Fruit fly (Drosophila melanogaster): ENCODE measurements around the gene RhoGAP68F.

RhoGAP68F gene

DNA sequence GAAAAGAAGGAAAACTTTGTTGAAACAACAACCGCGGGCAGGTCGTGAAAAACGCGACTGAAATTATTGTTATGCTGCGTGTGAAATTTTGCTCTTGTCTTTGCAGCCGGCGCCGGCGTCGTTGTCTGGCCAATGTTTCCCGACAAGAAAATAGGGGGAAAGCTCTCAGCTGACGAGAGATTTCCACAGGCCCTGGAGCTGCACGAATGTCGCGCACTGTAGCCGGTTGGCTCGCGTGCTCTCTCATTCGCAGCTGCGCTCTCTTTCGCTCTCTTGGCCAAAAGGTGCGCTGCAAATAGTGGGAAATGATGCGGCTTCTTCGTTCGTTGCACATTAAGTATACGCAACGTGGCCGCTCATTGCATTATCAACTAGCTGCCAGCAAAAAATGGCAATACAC, 25.0 kb downstream of the RhoGAP68F start, which contains the start of gene CG9760 (continued):
- TF ChIP-seq ac (GFP tag; optimal IDR thresholded peaks at IDR 0.05), result no peak
- TF ChIP-seq btn (GFP tag; optimal IDR thresholded peaks at IDR 0.05), result no peak
- TF ChIP-seq pan (optimal IDR thresholded peaks at IDR 0.05), result no peak
- TF ChIP-seq pan (GFP tag; optimal IDR thresholded peaks at IDR 0.05 in 1 of 2, IDR thresholded peaks at IDR 0.05 in 1 of 2), result peak in 1 of 2 experiments; percentile 52
- TF ChIP-seq hbn (GFP tag; IDR thresholded peaks at IDR 0.05; ENCODE audit: partially characterized antibody), result no peak
- TF ChIP-seq Doc3 (GFP tag; IDR thresholded peaks at IDR 0.05; ENCODE audit: partially characterized antibody), result no peak
- TF ChIP-seq ssp (GFP tag; IDR thresholded peaks at IDR 0.05), result 0 out of 2 replicates have a peak, but pooled peaks have one; percentile 11
- no peak for TF ChIP-seq Sin3A (optimal IDR thresholded peaks at IDR 0.05)
- TF ChIP-seq tup (GFP tag; optimal IDR thresholded peaks at IDR 0.05), result no peak
- no peak for TF ChIP-seq lab (GFP tag; optimal IDR thresholded peaks at IDR 0.05)
- TF ChIP-seq nau (GFP tag; optimal IDR thresholded peaks at IDR 0.05), result no peak
- no peak for TF ChIP-seq hkb (optimal IDR thresholded peaks at IDR 0.05)
- TF ChIP-seq hkb (GFP tag; IDR thresholded peaks at IDR 0.05), result peak; percentile 65; the same call in 1 of the 2 replicates
- TF ChIP-seq ewg (GFP tag; optimal IDR thresholded peaks at IDR 0.05), result peak; percentile 56
- TF ChIP-seq ttk (GFP tag; IDR thresholded peaks at IDR 0.05), result 0 out of 2 replicates have a peak, but pooled peaks have one; percentile 34
- no peak for TF ChIP-seq CG9727 (GFP tag; optimal IDR thresholded peaks at IDR 0.05)
- no peak for TF ChIP-seq lov (optimal IDR thresholded peaks at IDR 0.05)
- TF ChIP-seq lov (GFP tag; IDR thresholded peaks at IDR 0.05), result 0 out of 3 replicates have a peak, but pooled peaks have one; percentile 35
- TF ChIP-seq sisA (GFP tag; IDR thresholded peaks at IDR 0.05), result peak; percentile 5; the same call in 1 of the 2 replicates
- peak; percentile 46 for TF ChIP-seq CG1603 (tag; optimal IDR thresholded peaks at IDR 0.05)
- no peak for TF ChIP-seq pzg (GFP tag; optimal IDR thresholded peaks at IDR 0.05)
- peak; percentile 6; the same call in 1 of the 2 replicates for TF ChIP-seq peb (GFP tag; IDR thresholded peaks at IDR 0.05)
- no peak for TF ChIP-seq toy (GFP tag; IDR thresholded peaks at IDR 0.05)
- peak; percentile 5 for TF ChIP-seq CG17385 (GFP tag; optimal IDR thresholded peaks at IDR 0.05)
- TF ChIP-seq CG5953 (GFP tag; IDR thresholded peaks at IDR 0.05), result peak; percentile 44; the same call in 1 of the 2 replicates
- no peak for TF ChIP-seq Scr (GFP tag; IDR thresholded peaks at IDR 0.05; ENCODE audit: partially characterized antibody)
- no peak for TF ChIP-seq fru (optimal IDR thresholded peaks at IDR 0.05)
- TF ChIP-seq Adf1 (GFP tag; IDR thresholded peaks at IDR 0.05), result peak; percentile 40; the same call in 1 of the 2 replicates
- peak; percentile 36; the same call in 1 of the 3 replicates for TF ChIP-seq row (GFP tag; IDR thresholded peaks at IDR 0.05)
- peak; percentile 2 for TF ChIP-seq pnt (GFP tag; optimal IDR thresholded peaks at IDR 0.05)
- peak; percentile 22; the same call in 1 of the 2 replicates for TF ChIP-seq Xrp1 (GFP tag; IDR thresholded peaks at IDR 0.05)
- peak; percentile 49 for TF ChIP-seq Deaf1 (tag; optimal IDR thresholded peaks at IDR 0.05)
- no peak for TF ChIP-seq ATbp (GFP tag; optimal IDR thresholded peaks at IDR 0.05)
- peak; percentile 34 for TF ChIP-seq CG10366 (GFP tag; IDR thresholded peaks at IDR 0.05)
- TF ChIP-seq GATAe (GFP tag; conservative IDR thresholded peaks at IDR 0.05), result no peak
- TF ChIP-seq Nf-YB (GFP tag; optimal IDR thresholded peaks at IDR 0.05), result no peak
- peak; percentile 12 for TF ChIP-seq Oli (tag; optimal IDR thresholded peaks at IDR 0.05)
- no peak for TF ChIP-seq en (GFP tag; optimal IDR thresholded peaks at IDR 0.05)
- no peak for TF ChIP-seq Atf3 (GFP tag; optimal IDR thresholded peaks at IDR 0.05)
- peak; percentile 55 for TF ChIP-seq CG17328 (GFP tag; IDR thresholded peaks at IDR 0.05)
- no peak for TF ChIP-seq unpg (GFP tag; optimal IDR thresholded peaks at IDR 0.05)
- TF ChIP-seq CG32532 (GFP tag; IDR thresholded peaks at IDR 0.05), result peak; percentile 42; the same call in 1 of the 2 replicates
- no peak for TF ChIP-seq CG10267 (tag; optimal IDR thresholded peaks at IDR 0.05)
- TF ChIP-seq CG15269 (tag; optimal IDR thresholded peaks at IDR 0.05), result no peak
- no peak for TF ChIP-seq CG4424 (GFP tag; optimal IDR thresholded peaks at IDR 0.05)
- TF ChIP-seq Xbp1 (GFP tag; optimal IDR thresholded peaks at IDR 0.05), result peak; percentile 18
- TF ChIP-seq CG8290 (GFP tag; optimal IDR thresholded peaks at IDR 0.05), result no peak
- TF ChIP-seq CG8290 (tag; optimal IDR thresholded peaks at IDR 0.05), result no peak
- TF ChIP-seq CG34224 (GFP tag; IDR thresholded peaks at IDR 0.05; ENCODE audit: partially characterized antibody), result no peak
- no peak for TF ChIP-seq Antp (GFP tag; optimal IDR thresholded peaks at IDR 0.05)
- TF ChIP-seq CG18764 (GFP tag; optimal IDR thresholded peaks at IDR 0.05), result no peak
- no peak for TF ChIP-seq CHES-1-like (GFP tag; optimal IDR thresholded peaks at IDR 0.05)

Data from whole organism, embryonic.